Fruit fly (Drosophila melanogaster) S2 (cell line): Measurements from ENCODE around the gene CG10969.

Source experiments
- CG8478 ChIP-seq: fragments of >200 bp; optimal IDR thresholded peaks from 2 replicates; lab custom pipeline; 2018
- CTCF ChIP-seq, 2 experiments: fragments of >200 bp; optimal IDR thresholded peaks; 2 replicates each; lab custom pipeline; 2018

CG10969 gene

DNA sequence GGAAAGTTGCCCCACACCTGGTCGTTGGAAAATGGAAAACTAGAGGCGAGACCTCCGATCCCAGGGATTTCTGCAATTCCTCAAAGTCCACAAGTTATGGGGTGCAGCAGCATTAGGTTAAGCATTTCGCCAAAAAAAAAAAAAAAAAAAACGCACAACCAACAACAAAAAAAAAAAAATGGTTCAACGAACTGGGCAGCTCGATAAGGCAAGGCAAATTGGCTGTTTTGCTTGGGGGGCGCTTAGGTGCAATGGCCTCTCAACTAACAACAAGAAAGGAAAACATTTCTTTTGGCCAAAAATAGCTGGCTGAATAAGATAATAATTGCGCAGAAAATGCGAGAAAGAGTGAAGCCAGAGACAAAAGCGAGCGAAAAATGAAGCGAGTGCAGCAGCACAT, 19.3 kb upstream of the CG10969 start:
- TF ChIP-seq CTCF (optimal IDR thresholded peaks at IDR 0.05; lab: Kevin White, UChicago) (no peak), CG8478 (lab: Kevin White, UChicago) (no peak)

- TF ChIP-seq CG8478 (lab: Kevin White, UChicago) (no peak), CTCF (optimal IDR thresholded peaks at IDR 0.05; lab: Kevin White, UChicago) (no peak)
These were observed 18.7 kb upstream of the CG10969 start for dm6 chr3L:12799431-12800147.

DNA sequence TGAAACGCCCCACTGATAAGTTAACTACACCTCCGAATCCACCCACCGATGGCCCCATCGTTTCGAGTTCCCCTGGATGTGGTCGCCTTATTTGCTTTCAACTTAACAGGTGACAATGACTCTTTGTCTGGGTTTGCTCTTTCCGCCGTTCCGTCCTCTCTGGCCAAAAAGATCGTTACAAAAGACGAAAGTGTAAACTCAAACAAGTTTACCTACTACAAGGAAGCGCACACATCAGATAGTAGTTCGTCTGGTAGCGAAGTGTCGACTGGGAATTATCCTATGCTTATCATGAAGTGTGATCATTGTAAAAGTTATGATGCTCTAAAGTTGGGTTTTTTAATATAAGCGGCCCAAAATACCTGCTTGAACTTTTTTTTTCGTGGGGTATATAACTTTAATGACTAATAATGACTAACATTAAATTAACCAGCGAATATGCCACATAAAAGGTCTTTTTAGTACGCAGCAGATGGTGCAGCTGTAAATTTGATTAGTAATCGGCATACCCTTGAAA, 18.0 kb upstream of the CG10969 start:
- no peak for TF ChIP-seq CG8478 (lab: Kevin White, UChicago)
- TF ChIP-seq CTCF (optimal IDR thresholded peaks at IDR 0.05; lab: Kevin White, UChicago) = no peak

dm6 chr3L:12796077-12796641, 15.3 kb upstream of the CG10969 start:
- TF ChIP-seq CTCF (optimal IDR thresholded peaks at IDR 0.05; lab: Kevin White, UChicago) (no peak), CG8478 (lab: Kevin White, UChicago) (no peak)

DNA sequence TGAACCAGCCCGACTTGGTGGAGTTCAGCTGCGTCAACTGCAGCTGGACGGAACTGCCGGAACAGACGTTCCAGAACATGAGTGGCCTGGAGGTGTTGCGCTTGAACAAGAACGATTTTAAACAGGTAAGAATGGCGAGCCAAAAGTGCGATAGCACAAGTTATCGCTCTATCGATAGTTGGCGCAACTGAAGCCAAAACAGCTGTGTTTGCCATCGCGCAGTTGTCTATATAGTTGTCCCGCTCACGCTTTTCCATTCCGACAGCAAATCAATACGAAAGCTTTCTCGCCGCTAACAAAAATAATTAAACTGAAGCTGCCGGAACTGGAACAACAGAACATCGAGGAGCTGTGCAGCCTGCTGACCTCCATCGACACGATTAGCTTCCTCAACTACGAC, 13.6 kb upstream of the CG10969 start:
- TF ChIP-seq CG8478 (lab: Kevin White, UChicago) = no peak
- no peak for TF ChIP-seq CTCF (optimal IDR thresholded peaks at IDR 0.05; lab: Kevin White, UChicago)

DNA sequence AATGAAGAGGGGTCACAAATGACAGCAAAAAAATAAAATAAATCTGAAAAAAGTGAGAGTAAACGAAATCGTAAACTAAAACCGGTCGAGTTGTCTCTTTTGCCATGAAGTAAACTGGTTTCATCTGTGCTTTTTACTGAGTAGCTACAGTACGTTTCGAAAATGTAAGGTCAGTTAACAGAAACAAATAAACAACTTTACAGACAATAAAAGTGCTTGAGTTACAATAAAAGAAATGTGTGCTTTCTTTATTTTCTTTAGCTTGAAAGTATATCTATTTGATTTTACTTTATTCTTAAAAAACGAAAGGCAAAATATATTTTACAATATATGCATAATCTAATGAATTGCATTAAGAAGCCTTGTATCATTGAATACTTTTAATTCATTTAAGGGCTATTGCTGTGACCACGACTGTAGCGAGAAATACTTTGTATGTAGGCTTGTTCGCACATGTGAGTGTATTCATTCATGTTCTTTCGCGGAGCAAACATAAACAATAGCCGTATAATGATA, 12.1 kb upstream of the CG10969 start:
- TF ChIP-seq CG8478 (lab: Kevin White, UChicago) = no peak
- TF ChIP-seq CTCF (optimal IDR thresholded peaks at IDR 0.05; lab: Kevin White, UChicago) = no peak

DNA sequence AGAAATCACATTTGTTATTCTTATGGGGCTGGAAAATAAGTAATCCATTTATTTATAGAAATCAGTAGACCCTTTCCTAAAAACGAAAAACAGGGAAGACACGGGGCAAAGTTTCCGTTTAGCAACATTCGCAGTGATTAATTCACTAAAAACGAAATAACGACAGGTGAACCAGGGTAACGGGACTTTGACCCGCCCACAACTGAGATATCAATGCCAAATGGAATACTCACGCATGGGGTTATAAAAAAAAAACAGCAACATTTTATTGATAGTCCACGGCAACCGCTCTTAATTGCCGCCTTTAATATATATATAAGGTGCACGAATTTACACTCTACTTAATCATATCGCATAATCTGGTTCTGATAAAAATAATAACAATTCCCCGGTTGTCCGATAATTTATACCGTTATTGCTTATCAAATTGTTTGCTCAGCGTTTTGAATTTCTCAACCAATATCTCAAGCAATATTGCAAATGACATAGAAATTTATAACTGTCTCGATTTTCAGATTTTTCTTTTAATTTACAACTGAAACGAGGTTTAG, 10.9 kb upstream of the CG10969 start:
- no peak for TF ChIP-seq CTCF (optimal IDR thresholded peaks at IDR 0.05; lab: Kevin White, UChicago)
- no peak for TF ChIP-seq CG8478 (lab: Kevin White, UChicago)

DNA sequence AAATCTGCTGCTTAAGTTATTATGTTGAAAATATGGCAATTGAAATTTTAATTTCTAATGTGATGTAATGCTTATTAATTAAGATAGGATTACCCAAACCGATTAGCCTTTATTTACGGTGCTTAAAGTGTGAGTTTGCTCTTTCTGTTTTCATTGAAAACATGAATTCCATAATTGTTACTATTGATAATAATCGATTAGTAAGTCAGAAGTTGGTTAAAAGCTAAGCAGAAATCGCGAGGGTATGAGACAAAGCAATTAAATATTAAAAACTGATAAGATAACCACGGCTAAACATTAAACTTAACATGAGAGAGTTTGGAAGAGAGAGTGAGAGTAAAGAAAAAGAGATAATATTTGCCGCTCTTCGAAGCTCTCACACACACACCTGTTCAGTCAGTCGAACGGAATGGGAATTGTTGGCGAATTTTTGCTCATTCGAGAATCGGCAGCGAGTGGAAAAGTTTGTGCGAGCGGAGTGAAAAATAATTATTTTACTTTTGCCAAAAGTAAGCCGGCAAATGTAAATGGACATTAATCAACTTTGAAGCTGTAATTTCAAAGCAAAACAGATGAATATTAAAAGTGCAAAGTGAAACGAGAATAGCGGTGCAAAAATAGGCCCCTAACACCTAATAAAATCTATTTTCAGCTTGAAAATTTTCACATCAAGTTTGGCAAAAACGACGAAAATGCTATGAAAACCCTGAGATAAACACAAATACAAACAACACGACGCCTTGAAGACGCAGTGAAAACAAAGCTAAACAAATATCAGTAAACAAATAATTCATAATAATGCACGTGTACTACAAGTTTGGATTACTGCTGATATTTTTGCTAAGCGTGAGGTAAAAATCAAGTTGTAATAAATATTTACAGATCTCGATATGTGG, 10.1 kb upstream of the CG10969 start:
- TF ChIP-seq CG8478 (lab: Kevin White, UChicago) (no peak), CTCF (optimal IDR thresholded peaks at IDR 0.05; lab: Kevin White, UChicago) (no peak)

DNA sequence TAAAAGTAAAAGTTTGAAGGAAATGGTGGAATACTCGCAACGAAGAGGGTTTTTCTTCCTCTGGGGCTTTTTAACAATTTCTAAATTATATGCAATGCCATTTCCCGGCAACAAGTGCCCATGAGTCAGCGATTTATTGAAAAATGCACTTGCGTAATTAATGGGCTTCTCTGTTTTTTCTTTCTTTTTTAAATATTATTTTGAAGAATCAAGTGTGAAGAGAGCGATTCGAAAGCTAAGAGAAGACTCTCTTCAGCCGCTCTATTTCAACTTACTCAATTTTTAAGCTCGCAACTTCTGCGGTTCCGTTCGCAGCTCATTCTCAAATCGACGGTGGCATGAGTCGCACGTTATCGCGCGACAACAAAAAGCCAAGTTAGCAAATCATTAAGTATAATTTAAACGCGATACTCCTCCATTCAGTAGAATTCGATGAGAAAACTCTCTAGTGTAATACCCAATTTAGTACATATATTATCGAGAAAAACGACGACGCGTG, 9.0 kb upstream of the CG10969 start, which contains the start of gene CG42709:
TSS of gene CG42709 (plus strand) at position 318 of the 499 bp plus-strand sequence.
- TF ChIP-seq CTCF (optimal IDR thresholded peaks at IDR 0.05; lab: Kevin White, UChicago) = no peak
- no peak for TF ChIP-seq CG8478 (lab: Kevin White, UChicago)

dm6 chr3L:12778616-12779015, 2.3 kb downstream of the CG10969 start, which contains the start of gene CG32106:
CG32106 (minus strand) TSS chr3L:12778716.
- no peak for TF ChIP-seq CG8478 (lab: Kevin White, UChicago)
- no peak for TF ChIP-seq CTCF (optimal IDR thresholded peaks at IDR 0.05; lab: Kevin White, UChicago)

DNA sequence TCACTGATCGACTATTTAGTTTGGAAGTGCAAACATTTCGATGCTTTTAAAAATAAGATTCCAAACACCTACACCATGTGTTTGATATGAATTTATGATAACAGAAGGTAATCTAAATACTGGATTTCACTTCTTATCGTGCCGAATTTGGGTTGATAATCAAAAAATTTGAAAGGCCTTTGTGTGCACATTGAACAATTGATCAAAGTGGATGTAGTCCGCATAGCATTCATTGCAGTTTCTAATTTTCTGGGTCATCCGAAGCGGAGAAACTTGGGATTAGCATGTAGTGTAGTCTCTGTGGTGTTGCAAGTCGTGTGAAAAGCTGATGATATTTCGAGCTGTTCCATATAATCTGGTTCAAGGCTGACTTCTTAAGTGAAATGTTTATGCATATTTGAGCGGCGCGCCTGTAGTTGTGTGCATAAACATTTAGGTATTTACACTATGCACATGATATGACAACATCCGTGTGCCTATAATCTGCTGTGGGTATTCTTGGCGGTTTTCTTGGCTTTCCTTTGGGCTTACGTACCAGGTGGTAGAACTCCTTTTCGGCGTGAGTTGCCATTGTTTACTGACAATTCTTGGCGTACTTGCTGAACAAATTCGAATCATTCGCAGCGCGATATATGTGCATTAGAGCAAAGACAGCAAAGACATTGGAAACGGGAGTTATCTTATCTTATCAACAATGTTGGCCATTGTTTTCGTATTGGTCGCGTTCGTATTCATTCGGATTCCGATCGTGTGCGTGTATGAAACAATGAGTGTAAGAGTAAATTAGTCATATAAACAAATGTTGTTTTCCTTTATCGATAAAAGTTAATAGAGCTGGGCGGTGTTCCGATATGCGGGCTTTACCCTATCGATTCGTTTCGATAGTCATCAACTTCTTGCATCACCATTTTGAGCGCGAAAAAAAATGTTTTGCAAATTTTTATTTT, 7.9 kb downstream of the CG10969 start, which contains the start of gene Hip1:
TSS of gene Hip1 (minus strand) at position 834 of the 947 bp plus-strand sequence.
- TF ChIP-seq CG8478 (lab: Kevin White, UChicago) (no peak), CTCF (optimal IDR thresholded peaks at IDR 0.05; lab: Kevin White, UChicago) (no peak)

DNA sequence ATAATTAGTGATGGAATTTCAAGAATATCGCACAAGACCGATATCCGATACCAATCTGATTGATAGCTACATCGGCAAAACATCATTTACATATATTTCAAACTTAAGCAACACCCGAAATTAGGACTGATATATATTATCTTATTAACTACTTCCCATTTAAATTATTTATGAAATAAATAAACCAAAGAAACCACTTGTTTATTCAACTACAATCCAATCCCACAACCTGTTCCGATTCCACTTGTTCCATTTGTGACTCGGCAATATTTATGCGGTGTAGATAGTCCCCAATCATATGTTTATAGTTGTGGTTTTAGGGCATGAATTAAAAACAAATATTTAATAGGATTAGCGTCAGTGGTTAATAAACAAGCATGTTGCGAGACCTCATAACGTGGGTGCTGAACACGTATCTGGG, 26.1 kb downstream of the CG10969 start, which contains the start of the genes CG10973 and Vps13D:
TSS of gene CG10973 (minus strand) at position 6 of the 421 bp plus-strand sequence.
TSS of gene Vps13D (plus strand) at position 281 of the 421 bp plus-strand sequence.
- TF ChIP-seq CTCF (optimal IDR thresholded peaks at IDR 0.05; lab: Kevin White, UChicago) (no peak), CG8478 (lab: Kevin White, UChicago) (no peak)
